Worm (Caenorhabditis elegans): Measurements from ENCODE around the gene srw-33.

The srw-33 gene

ce11 chrV:15401856-15402314, 49.4 kb downstream of the srw-33 start, which contains the start of gene fbxa-135:
Gene fbxa-135 (plus strand): TSS chrV:15402264.
- TF ChIP-seq fos-1 (tag; optimal IDR thresholded peaks at IDR 0.05) = peak; percentile 16
- TF ChIP-seq snpc-4 (tag; optimal IDR thresholded peaks at IDR 0.05) = no peak

- TF ChIP-seq lin-11 (tag; optimal IDR thresholded peaks at IDR 0.05) = no peak
- TF ChIP-seq nhr-23 (tag; optimal IDR thresholded peaks at IDR 0.05) = no peak
- no peak for TF ChIP-seq R02D3.7 (tag; optimal IDR thresholded peaks at IDR 0.05)
- TF ChIP-seq unc-39 (tag; optimal IDR thresholded peaks at IDR 0.05) = no peak
- TF ChIP-seq dmd-4 (tag; optimal IDR thresholded peaks at IDR 0.05) = no peak
- TF ChIP-seq fos-1 (tag; optimal IDR thresholded peaks at IDR 0.05) = peak; percentile 33
- no peak for TF ChIP-seq elt-3 (tag; optimal IDR thresholded peaks at IDR 0.05)
Measured at ce11 chrV:15399691-15400377, 51.5 kb downstream of the srw-33 start, which contains the start of the genes T06E6.15 and sri-7. Gene T06E6.15 (minus strand): TSS chrV:15399791. Gene sri-7 (plus strand): TSS chrV:15400327.
